Worm (Caenorhabditis elegans) whole organism, L4 larva: ENCODE results near the gene cht-4.
A peak's percentile ranks its signal among the peaks of the same experiment; 100 is the strongest.

Experiments
- F10B5.3 ChIP-seq: sonication (generic microtip); optimal IDR thresholded peaks from 2 replicates; lab custom pipeline; 2016; ENCODE audit warnings: mild to moderate bottlenecking, missing genetic modification characterization, missing compliant biosample characterization
- F49E8.2 ChIP-seq: sonication (generic microtip); optimal IDR thresholded peaks from 2 replicates; lab custom pipeline; 2016; ENCODE audit warnings: missing compliant biosample characterization, mild to moderate bottlenecking, missing genetic modification characterization, borderline replicate concordance
- Y48G9A.11 ChIP-seq: fragments of 200-800 bp; sonication (Bioruptor generic); IDR thresholded peaks from 2 replicates; pipeline ENCODE4 v1.3.6; 2022; ENCODE audit warnings: missing genetic modification reagents, missing genetic modification characterization, missing compliant biosample characterization
- Y75B8A.6 ChIP-seq: fragments of 200-800 bp; sonication (Bioruptor generic); IDR thresholded peaks from 2 replicates; pipeline ENCODE4 v1.3.6; 2022; ENCODE audit warnings: missing genetic modification reagents, missing genetic modification characterization, missing compliant biosample characterization
- aha-1 ChIP-seq: fragments of 150-350 bp; peaks from one replicate; lab custom pipeline; 2014; ENCODE audit warnings: missing biosample characterization, missing genetic modification characterization
- aly-2 ChIP-seq: sonication (generic microtip); optimal IDR thresholded peaks from 2 replicates; lab custom pipeline; 2018; ENCODE audit warnings: missing biosample characterization, missing genetic modification characterization
- ama-1 ChIP-seq: fragments of 150-350 bp; optimal IDR thresholded peaks from 2 replicates; lab custom pipeline; 2014; ENCODE audit warnings: inconsistent platforms, mixed read lengths
- ceh-32 ChIP-seq: sonication (generic microtip); optimal IDR thresholded peaks from 2 replicates; lab custom pipeline; 2016; ENCODE audit warnings: mild to moderate bottlenecking, missing genetic modification characterization, missing compliant biosample characterization; ENCODE audit not compliant: poor library complexity
- daf-16 ChIP-seq, 3 experiments: sonication (generic microtip); optimal IDR thresholded peaks; 2 replicates each; lab custom pipeline; 2016 to 2017; ENCODE audit warnings: missing genetic modification characterization in 3 of 3, missing genetic modification reagents in 3 of 3, mild to moderate bottlenecking in 2 of 3, missing compliant biosample characterization in 2 of 3, missing biosample characterization in 1 of 3, moderate library complexity in 1 of 3
- dmd-6 ChIP-seq: fragments of 200-800 bp; sonication (Bioruptor generic); IDR thresholded peaks from 2 replicates; pipeline ENCODE4 v1.3.6; 2022; ENCODE audit warnings: missing genetic modification reagents, missing genetic modification characterization, missing compliant biosample characterization
- dpl-1 ChIP-seq: fragments of 150-350 bp; optimal IDR thresholded peaks from 2 replicates; lab custom pipeline; 2014; ENCODE audit warnings: missing biosample characterization, missing genetic modification reagents, missing genetic modification characterization
- duxl-1 ChIP-seq: sonication (generic microtip); optimal IDR thresholded peaks from 2 replicates; lab custom pipeline; 2016; ENCODE audit warnings: mild to moderate bottlenecking, missing genetic modification characterization, moderate library complexity, missing compliant biosample characterization; ENCODE audit not compliant: poor library complexity
- dve-1 ChIP-seq: sonication (generic microtip); optimal IDR thresholded peaks from 2 replicates; lab custom pipeline; 2017; ENCODE audit warnings: antibody characterized with exemption, mild to moderate bottlenecking, missing genetic modification characterization, missing compliant biosample characterization; ENCODE audit not compliant: insufficient read depth
- egl-27 ChIP-seq: sonication (generic microtip); optimal IDR thresholded peaks from 3 replicates; lab custom pipeline; 2017; ENCODE audit warnings: missing biosample characterization, missing genetic modification reagents, missing genetic modification characterization
- gei-8 ChIP-seq: fragments of 200-800 bp; sonication (Bioruptor generic); optimal IDR thresholded peaks from 2 replicates; lab custom pipeline; 2018; ENCODE audit warnings: mild to moderate bottlenecking, missing genetic modification characterization, missing compliant biosample characterization
- hlh-30 ChIP-seq: sonication (generic microtip); optimal IDR thresholded peaks from 2 replicates; lab custom pipeline; 2017; ENCODE audit warnings: antibody characterized with exemption, mild to moderate bottlenecking, missing genetic modification characterization, missing compliant biosample characterization; ENCODE audit not compliant: insufficient read depth
- hmg-1.1 ChIP-seq: fragments of 200-800 bp; sonication (Bioruptor generic); IDR thresholded peaks from 2 replicates; pipeline ENCODE4 v1.3.6; 2022; ENCODE audit warnings: missing genetic modification reagents, missing genetic modification characterization, missing compliant biosample characterization
- lin-1 ChIP-seq: fragments of 200-800 bp; sonication (Bioruptor generic); IDR thresholded peaks from 2 replicates; pipeline ENCODE4 v1.3.6; 2022; ENCODE audit warnings: missing genetic modification reagents, missing genetic modification characterization, missing compliant biosample characterization
- lin-15B ChIP-seq: fragments of 150-350 bp; sonication (generic microtip); optimal IDR thresholded peaks from 3 replicates; lab custom pipeline; 2014; ENCODE audit warnings: missing biosample characterization, missing genetic modification characterization
- lin-39 ChIP-seq: fragments of 150-350 bp; optimal IDR thresholded peaks from 2 replicates; lab custom pipeline; 2014; ENCODE audit warnings: missing biosample characterization, missing genetic modification reagents, missing genetic modification characterization
- lsy-2 ChIP-seq, 2 experiments: fragments of 150-350 bp in 1 of 2; sonication (generic microtip) in 1 of 2; optimal IDR thresholded peaks; 2 replicates each; lab custom pipeline; 2014 to 2017; ENCODE audit warnings: missing biosample characterization in 2 of 2, missing genetic modification characterization in 2 of 2
- madf-5 ChIP-seq, 2 experiments: fragments of 200-800 bp; sonication (Bioruptor generic); IDR thresholded peaks; 2 replicates each; pipeline ENCODE4 v1.3.6; 2022; ENCODE audit warnings: missing compliant biosample characterization in 2 of 2, missing genetic modification characterization in 2 of 2
- madf-9 ChIP-seq: fragments of 200-800 bp; sonication (Bioruptor generic); conservative IDR thresholded peaks from 2 replicates; pipeline ENCODE4 v1.3.6; 2022; ENCODE audit warnings: missing genetic modification reagents, missing genetic modification characterization, missing compliant biosample characterization
- mep-1 ChIP-seq: fragments of 150-350 bp; sonication (generic microtip); optimal IDR thresholded peaks from 3 replicates; lab custom pipeline; 2014; ENCODE audit warnings: missing biosample characterization, missing genetic modification characterization
- mxl-2 ChIP-seq: fragments of 200-800 bp; sonication (Bioruptor generic); conservative IDR thresholded peaks from 2 replicates; pipeline ENCODE4 v1.3.6; 2022; ENCODE audit warnings: missing genetic modification reagents, missing genetic modification characterization, missing compliant biosample characterization
- nhr-102 ChIP-seq: sonication (generic microtip); optimal IDR thresholded peaks from 2 replicates; lab custom pipeline; 2016; ENCODE audit warnings: mild to moderate bottlenecking, missing genetic modification characterization, moderate library complexity, missing compliant biosample characterization
- nhr-28 ChIP-seq: fragments of 150-350 bp; optimal IDR thresholded peaks from 2 replicates; lab custom pipeline; 2014; ENCODE audit warnings: missing biosample characterization, missing genetic modification characterization
- nhr-42 ChIP-seq: fragments of 200-800 bp; sonication (Bioruptor generic); IDR thresholded peaks from 2 replicates; pipeline ENCODE4 v1.3.6; 2022; ENCODE audit warnings: missing genetic modification characterization, missing compliant biosample characterization
- nhr-6 ChIP-seq: fragments of 150-350 bp; optimal IDR thresholded peaks from 2 replicates; lab custom pipeline; 2014; ENCODE audit warnings: missing biosample characterization, missing genetic modification characterization
- nhr-77 ChIP-seq: fragments of 150-350 bp; optimal IDR thresholded peaks from 2 replicates; lab custom pipeline; 2014; ENCODE audit warnings: missing biosample characterization, missing genetic modification characterization
- pha-4 ChIP-seq, 2 experiments: fragments of 150-350 bp in 1 of 2; fragments of 200-800 bp in 1 of 2; sonication (Bioruptor generic) in 1 of 2; IDR thresholded peaks in 1 of 2; optimal IDR thresholded peaks in 1 of 2; 2 replicates each; pipeline versions ENCODE4 v1.3.6 to Lab custom; 2014 to 2022; ENCODE audit warnings: missing genetic modification characterization in 2 of 2, missing genetic modification reagents in 2 of 2, missing biosample characterization in 1 of 2, missing compliant biosample characterization in 1 of 2
- snpc-1.2 ChIP-seq: fragments of 200-800 bp; sonication (Bioruptor generic); IDR thresholded peaks from 2 replicates; pipeline ENCODE4 v1.3.6; 2022; ENCODE audit warnings: missing genetic modification reagents, missing genetic modification characterization, missing compliant biosample characterization
- snpc-4 ChIP-seq: fragments of 150-350 bp; optimal IDR thresholded peaks from 2 replicates; lab custom pipeline; 2014; ENCODE audit warnings: missing biosample characterization, missing genetic modification characterization
- tag-97 ChIP-seq: fragments of 200-800 bp; sonication (Bioruptor generic); IDR thresholded peaks from 2 replicates; pipeline ENCODE4 v1.3.6; 2022; ENCODE audit warnings: missing genetic modification characterization, missing compliant biosample characterization
- unc-130 ChIP-seq: sonication (generic microtip); optimal IDR thresholded peaks from 2 replicates; lab custom pipeline; 2016; ENCODE audit warnings: missing genetic modification reagents, missing genetic modification characterization, missing compliant biosample characterization
- unc-62 ChIP-seq, 3 experiments: fragments of 150-350 bp in 1 of 3; sonication (generic microtip); optimal IDR thresholded peaks in 2 of 3; peaks in 1 of 3; 1 replicate in 1 of 3; 2 replicates in 2 of 3; lab custom pipeline; 2014 to 2017; ENCODE audit warnings: missing biosample characterization in 3 of 3, missing genetic modification characterization in 3 of 3, missing genetic modification reagents in 3 of 3, missing genotype in 1 of 3
- zag-1 ChIP-seq: fragments of 150-350 bp; optimal IDR thresholded peaks from 2 replicates; lab custom pipeline; 2014; ENCODE audit warnings: missing biosample characterization, missing genetic modification characterization
- zfp-3 ChIP-seq: fragments of 200-800 bp; sonication (Bioruptor generic); conservative IDR thresholded peaks from 2 replicates; pipeline ENCODE4 v1.3.6; 2022; ENCODE audit warnings: missing genetic modification reagents, missing genetic modification characterization, missing compliant biosample characterization
- ztf-11 ChIP-seq: fragments of 150-350 bp; optimal IDR thresholded peaks from 2 replicates; lab custom pipeline; 2014; ENCODE audit warnings: missing biosample characterization, missing genetic modification characterization

Gene cht-4

DNA sequence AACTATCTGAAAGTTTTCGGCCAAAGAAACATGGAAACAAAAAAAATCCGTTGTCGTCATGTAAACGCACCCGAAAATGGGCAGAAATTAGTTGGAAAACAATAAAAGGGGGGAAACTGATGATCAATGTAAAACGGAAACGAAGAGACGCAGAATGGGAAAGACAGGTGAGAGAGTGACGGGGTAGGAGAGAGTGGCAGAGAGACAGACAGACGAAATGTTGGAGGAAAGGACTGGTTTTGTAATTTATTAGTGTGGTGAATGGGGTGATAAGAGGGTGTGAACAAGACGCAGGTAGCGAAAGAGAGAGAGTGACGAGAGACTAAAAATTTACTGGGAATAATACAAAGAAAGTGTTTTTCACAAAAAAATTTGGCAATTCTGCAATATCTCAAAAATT lies 23.7 kb upstream of the cht-4 start (continued):
- TF ChIP-seq nhr-77 (tag; lab: Kevin White, UChicago) (peak; percentile 84), daf-16 (GFP tag; optimal IDR thresholded peaks at IDR 0.05; lab: Kevin White, UChicago) (peak in 1 of 2 experiments; percentile 32), daf-16 (tag; optimal IDR thresholded peaks at IDR 0.05; lab: Kevin White, UChicago) (peak; percentile 82), Y75B8A.6 (GFP tag; lab: Robert Waterston, UW) (no peak), snpc-1.2 (GFP tag; lab: Robert Waterston, UW) (no peak), madf-9 (GFP tag; lab: Robert Waterston, UW) (no peak), zag-1 (tag; lab: Kevin White, UChicago) (no peak), lsy-2 (tag; optimal IDR thresholded peaks at IDR 0.05; lab: Kevin White, UChicago) (peak in 1 of 2 experiments; percentile 78), duxl-1 (tag; lab: Kevin White, UChicago) (peak; percentile 30), mep-1 (tag; lab: Kevin White, UChicago) (peak; percentile 81), nhr-102 (tag; lab: Kevin White, UChicago) (peak; percentile 52), snpc-4 (tag; lab: Kevin White, UChicago) (no peak), zfp-3 (0 out of 2 replicates have a peak, but pooled peaks have one; percentile 44), pha-4 (GFP tag; IDR thresholded peaks at IDR 0.05; lab: Robert Waterston, UW) (no peak), pha-4 (tag; optimal IDR thresholded peaks at IDR 0.05; lab: Kevin White, UChicago) (no peak), Y48G9A.11 (GFP tag; lab: Robert Waterston, UW) (no peak), ceh-32 (tag; lab: Kevin White, UChicago) (no peak), hmg-1.1 (GFP tag; lab: Robert Waterston, UW) (peak; percentile 71), mxl-2 (GFP tag; lab: Robert Waterston, UW) (no peak)
- TF ChIP-seq, all 104 proteins: peak for 36

DNA sequence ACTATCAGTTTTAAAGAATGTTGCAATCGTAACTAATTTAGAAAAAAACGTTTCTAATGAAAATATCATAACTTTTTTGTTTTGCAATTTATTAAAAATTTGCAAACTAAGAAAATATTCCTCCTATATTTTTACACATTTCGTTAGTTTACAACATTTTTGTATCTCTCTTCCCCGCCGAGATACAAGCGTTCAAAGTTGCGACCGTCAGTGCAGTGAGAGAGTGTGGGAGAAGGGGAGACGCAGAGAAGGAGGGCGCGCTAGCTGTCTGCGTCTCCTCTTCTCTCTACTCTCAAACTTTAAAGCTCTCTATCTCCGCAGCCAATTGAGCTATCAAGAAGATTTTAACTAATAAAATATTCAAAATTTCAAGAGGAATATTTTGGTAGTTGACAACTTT lies 23.1 kb upstream of the cht-4 start:
- no peak for TF ChIP-seq dmd-6
- peak in 1 of 2 experiments; percentile 62 for TF ChIP-seq unc-62 (GFP tag; optimal IDR thresholded peaks at IDR 0.05 in 1 of 2; lab: Kevin White, UChicago)
- TF ChIP-seq unc-62 (tag; optimal IDR thresholded peaks at IDR 0.05; lab: Kevin White, UChicago): no peak

DNA sequence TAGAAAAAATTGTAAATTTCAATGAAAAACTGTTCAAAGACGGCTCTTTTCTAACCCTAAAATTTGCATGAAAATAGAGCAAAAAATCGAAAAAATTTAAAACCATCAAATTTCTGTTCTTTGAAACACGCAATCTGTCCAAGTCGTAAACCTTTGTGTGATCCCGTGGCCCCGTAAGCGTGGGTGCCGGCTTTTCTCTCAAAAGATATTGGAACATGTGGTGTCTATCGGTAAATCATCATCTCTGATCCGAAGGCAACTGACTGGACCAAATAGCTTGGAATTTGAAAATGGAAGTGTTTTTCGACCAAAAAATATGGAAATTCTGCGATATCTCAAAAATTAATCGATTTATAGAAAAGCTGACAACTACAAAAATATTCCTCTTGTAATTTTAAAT lies 21.4 kb upstream of the cht-4 start:
- TF ChIP-seq ama-1 (no peak), tag-97 (GFP tag; lab: Robert Waterston, UW) (no peak), lin-15B (tag; lab: Kevin White, UChicago) (no peak), unc-62 (GFP tag; optimal IDR thresholded peaks at IDR 0.05 in 1 of 2; lab: Kevin White, UChicago) (peak in 1 of 2 experiments; percentile 55), unc-62 (tag; optimal IDR thresholded peaks at IDR 0.05; lab: Kevin White, UChicago) (no peak), dpl-1 (GFP tag; lab: Kevin White, UChicago) (no peak), snpc-1.2 (GFP tag; lab: Robert Waterston, UW) (no peak), pha-4 (GFP tag; IDR thresholded peaks at IDR 0.05; lab: Robert Waterston, UW) (no peak), pha-4 (tag; optimal IDR thresholded peaks at IDR 0.05; lab: Kevin White, UChicago) (no peak), unc-130 (GFP tag; lab: Kevin White, UChicago) (no peak)
- TF ChIP-seq, all 104 proteins: peak for 1

DNA sequence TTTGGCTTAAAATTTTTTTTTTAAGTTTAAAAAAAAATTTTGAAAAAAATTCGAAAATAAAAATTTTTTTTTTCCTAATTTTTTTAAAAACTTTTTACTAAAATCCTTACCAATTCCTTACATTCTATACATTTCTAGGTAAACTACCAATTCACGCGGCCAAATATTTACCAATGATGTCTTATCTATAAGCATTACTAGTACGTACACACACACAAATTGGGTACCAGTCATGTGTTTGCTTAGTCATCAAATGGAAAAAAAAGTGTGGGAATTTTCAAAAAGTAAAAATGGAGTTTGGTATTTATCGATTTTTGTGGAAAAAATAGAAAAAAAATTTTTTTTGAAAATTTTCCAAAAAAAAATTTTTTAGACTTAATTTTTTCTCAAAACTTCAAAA lies 19.3 kb upstream of the cht-4 start, which contains the start of gene Y22D7AR.6:
TSS of gene Y22D7AR.6 (minus strand) at position 134 of the 400 bp plus-strand sequence.
- TF ChIP-seq dve-1 (peak; percentile 43), hlh-30 (tag; lab: Kevin White, UChicago) (peak; percentile 34), ztf-11 (tag; lab: Kevin White, UChicago) (no peak), daf-16 (GFP tag; optimal IDR thresholded peaks at IDR 0.05; lab: Kevin White, UChicago) (no peak), daf-16 (tag; optimal IDR thresholded peaks at IDR 0.05; lab: Kevin White, UChicago) (peak; percentile 83), nhr-6 (peak; percentile 1), egl-27 (tag; lab: Kevin White, UChicago) (no peak), lin-39 (no peak)

DNA sequence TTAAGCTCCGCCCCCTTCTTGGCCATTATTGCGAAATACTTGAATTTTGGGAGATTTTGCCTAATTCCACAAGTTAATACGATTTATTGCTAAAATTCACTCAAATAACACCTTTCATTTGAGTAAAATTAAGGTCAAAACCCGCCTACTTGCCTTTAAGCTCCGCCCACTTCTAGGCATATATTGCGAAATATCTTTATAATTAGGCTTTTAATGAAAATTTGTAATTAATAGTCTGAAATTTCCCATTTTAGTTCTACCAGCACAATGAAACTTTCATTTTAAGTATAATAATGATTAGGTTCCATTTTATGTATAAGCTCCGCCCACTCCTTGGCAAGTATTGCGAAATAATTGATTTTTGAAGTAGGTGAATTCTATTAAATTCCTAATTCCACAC lies 17.5 kb upstream of the cht-4 start:
- TF ChIP-seq ceh-32 (tag; lab: Kevin White, UChicago): no peak
- no peak for TF ChIP-seq gei-8 (GFP tag; lab: Kevin White, UChicago)
- TF ChIP-seq nhr-42 (GFP tag; lab: Robert Waterston, UW): no peak
- no peak for TF ChIP-seq unc-130 (GFP tag; lab: Kevin White, UChicago)
- no peak for TF ChIP-seq aly-2 (tag; lab: Kevin White, UChicago)
- no peak for TF ChIP-seq madf-5 (GFP tag; IDR thresholded peaks at IDR 0.05; lab: Robert Waterston, UW)
- TF ChIP-seq snpc-1.2 (GFP tag; lab: Robert Waterston, UW): no peak
- no peak for TF ChIP-seq F10B5.3 (tag; lab: Kevin White, UChicago)
- no peak for TF ChIP-seq F49E8.2 (tag; lab: Kevin White, UChicago)
- TF ChIP-seq lin-1: no peak
- no peak for TF ChIP-seq nhr-28 (tag; lab: Kevin White, UChicago)
- TF ChIP-seq aha-1: no peak
- no peak for TF ChIP-seq ztf-11 (tag; lab: Kevin White, UChicago)
